In the genomic region with DNA sequence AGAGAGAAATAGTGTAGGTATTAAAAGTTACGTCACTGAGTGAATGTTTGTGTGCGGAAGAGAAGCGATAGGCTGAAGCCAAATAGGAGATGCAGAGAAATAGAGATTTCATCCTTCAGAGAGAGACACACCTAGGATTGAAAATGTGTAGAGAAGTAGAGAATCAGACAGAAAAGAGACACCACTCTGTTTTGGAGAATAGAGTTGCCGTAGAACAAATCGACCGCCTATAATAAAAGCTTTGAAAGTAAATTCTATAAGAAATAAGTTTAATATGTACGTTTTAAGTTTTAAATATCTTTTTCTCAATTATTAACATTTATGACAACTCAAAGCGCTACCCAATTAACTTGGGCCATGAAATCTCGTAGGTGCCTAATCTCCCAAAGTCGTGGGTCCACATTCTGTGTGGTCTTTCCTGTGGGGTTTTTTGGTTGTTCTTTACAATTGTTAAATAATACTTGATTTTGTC, we compare ENCODE assay signal across 1 worm cellular context.
TF ChIP-seq lines count a peak whose summit lies in the region.

A gene (plus strand): TSS at position 448 of the 472 bp plus-strand sequence.

TF ChIP-seq in whole organism, late embryonic, 69 proteins besides CTCF, POLR2A, EP300 and RAD21 (continued from another document):
- peak; percentile 62 for TF ChIP-seq hlh-15 (tag; optimal IDR thresholded peaks at IDR 0.05; lab: Kevin White, UChicago)
- TF ChIP-seq che-1 (tag; optimal IDR thresholded peaks at IDR 0.05; lab: Kevin White, UChicago): no peak
- TF ChIP-seq pat-9 (tag; optimal IDR thresholded peaks at IDR 0.05; lab: Kevin White, UChicago): no peak
